Fruit fly (Drosophila melanogaster) S2 (cell line): ENCODE results near the gene CG34327.

ENCODE experiments used
- CG8478 ChIP-seq: fragments of >200 bp; optimal IDR thresholded peaks from 2 replicates; lab custom pipeline; 2018
- CTCF ChIP-seq, 2 experiments: fragments of >200 bp; optimal IDR thresholded peaks; 2 replicates each; lab custom pipeline; 2018

DNA sequence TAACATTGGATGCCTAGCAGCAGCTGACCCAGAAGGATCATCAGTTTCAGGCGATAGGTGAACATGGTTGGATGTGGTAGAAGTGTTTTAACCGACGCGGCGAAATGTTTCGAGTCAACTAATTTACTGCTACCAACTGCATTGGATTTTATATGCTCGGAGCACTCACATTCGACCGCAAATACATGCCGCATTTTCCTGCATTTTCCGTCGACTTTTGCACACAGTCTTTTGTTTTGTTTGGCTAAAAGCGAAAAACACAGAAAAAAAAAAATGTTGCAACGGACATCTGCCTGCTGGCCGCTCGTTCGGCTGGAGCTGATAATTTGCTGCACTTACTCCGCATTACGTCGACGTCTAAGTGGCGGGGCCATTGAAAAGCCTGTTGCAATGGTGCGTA, 13.7 kb downstream of the CG34327 start, which contains the start of gene CG12995:
- TF ChIP-seq CG8478 (lab: Kevin White, UChicago): no peak
- no peak for TF ChIP-seq CTCF (optimal IDR thresholded peaks at IDR 0.05; lab: Kevin White, UChicago)
